Fruit fly (Drosophila melanogaster): Measurements from ENCODE around the gene hep.
A peak's percentile ranks its signal among the peaks of the same experiment; 100 is the strongest.

hep gene

dm6 chrX:13127973-13128749 lies 37.9 kb upstream of the hep start (continued):
- TF ChIP-seq mirr (GFP tag; optimal IDR thresholded peaks at IDR 0.05), result no peak
- TF ChIP-seq Dll (GFP tag; IDR thresholded peaks at IDR 0.05; ENCODE audit: partially characterized antibody), result no peak
- TF ChIP-seq esg (GFP tag; conservative IDR thresholded peaks at IDR 0.05), result no peak
- no peak for TF ChIP-seq D19A (tag; optimal IDR thresholded peaks at IDR 0.05)
- TF ChIP-seq GATAe (GFP tag; conservative IDR thresholded peaks at IDR 0.05), result no peak
- no peak for TF ChIP-seq CG2120 (GFP tag; optimal IDR thresholded peaks at IDR 0.05)
- no peak for TF ChIP-seq Spps (tag; optimal IDR thresholded peaks at IDR 0.05)
- no peak for TF ChIP-seq D (optimal IDR thresholded peaks at IDR 0.05)
- peak; percentile 31 for TF ChIP-seq D (GFP tag; optimal IDR thresholded peaks at IDR 0.05)
- TF ChIP-seq CG8765 (GFP tag; IDR thresholded peaks at IDR 0.05), result no peak
- no peak for TF ChIP-seq mam (GFP tag; optimal IDR thresholded peaks at IDR 0.05)
- no peak for TF ChIP-seq br (optimal IDR thresholded peaks at IDR 0.05)
- no peak for TF ChIP-seq pan (optimal IDR thresholded peaks at IDR 0.05)
- peak in 1 of 2 experiments; percentile 30 for TF ChIP-seq pan (GFP tag; optimal IDR thresholded peaks at IDR 0.05 in 1 of 2, IDR thresholded peaks at IDR 0.05 in 1 of 2)
- TF ChIP-seq cg (GFP tag; optimal IDR thresholded peaks at IDR 0.05), result no peak
- no peak for TF ChIP-seq Elba2 (GFP tag; optimal IDR thresholded peaks at IDR 0.05)
- peak; percentile 37 for TF ChIP-seq ATbp (GFP tag; optimal IDR thresholded peaks at IDR 0.05)
- 0 out of 3 replicates have a peak, but pooled peaks have one; percentile 31 for TF ChIP-seq CG6791 (GFP tag; IDR thresholded peaks at IDR 0.05; ENCODE audit: partially characterized antibody)
- no peak for TF ChIP-seq sc (optimal IDR thresholded peaks at IDR 0.05)
- TF ChIP-seq sc (GFP tag; optimal IDR thresholded peaks at IDR 0.05), result no peak
- TF ChIP-seq Taf1 (GFP tag; IDR thresholded peaks at IDR 0.05), result no peak
- no peak for TF ChIP-seq Scr (GFP tag; IDR thresholded peaks at IDR 0.05; ENCODE audit: partially characterized antibody)
- TF ChIP-seq Bdp1 (GFP tag; optimal IDR thresholded peaks at IDR 0.05), result peak; percentile 21
- no peak for TF ChIP-seq CG15011 (GFP tag; optimal IDR thresholded peaks at IDR 0.05)
- no peak for TF ChIP-seq CG15479 (GFP tag; optimal IDR thresholded peaks at IDR 0.05)
- no peak for TF ChIP-seq CG11456 (GFP tag; IDR thresholded peaks at IDR 0.05)
- no peak for TF ChIP-seq CG12219 (GFP tag; optimal IDR thresholded peaks at IDR 0.05)
- no peak for TF ChIP-seq CG17186 (GFP tag; optimal IDR thresholded peaks at IDR 0.05)
- TF ChIP-seq CG14667 (GFP tag; IDR thresholded peaks at IDR 0.05), result peak; percentile 34; the same call in 1 of the 2 replicates
- TF ChIP-seq Dad (GFP tag; optimal IDR thresholded peaks at IDR 0.05), result peak; percentile 4
- peak; percentile 2 for TF ChIP-seq CHES-1-like (GFP tag; optimal IDR thresholded peaks at IDR 0.05)
- no peak for TF ChIP-seq CG18619 (GFP tag; optimal IDR thresholded peaks at IDR 0.05)
- no peak for TF ChIP-seq odd (GFP tag; optimal IDR thresholded peaks at IDR 0.05)
- TF ChIP-seq row (GFP tag; IDR thresholded peaks at IDR 0.05), result peak; percentile 37; the same call in 2 of the 3 replicates
- TF ChIP-seq CG4707 (GFP tag; optimal IDR thresholded peaks at IDR 0.05), result peak; percentile 6
- TF ChIP-seq fd64A (GFP tag; optimal IDR thresholded peaks at IDR 0.05), result no peak
- no peak for TF ChIP-seq fu2 (GFP tag; optimal IDR thresholded peaks at IDR 0.05)
- peak; percentile 37; the same call in 1 of the 2 replicates for TF ChIP-seq rib (GFP tag; IDR thresholded peaks at IDR 0.05)
- no peak for TF ChIP-seq Sry-δ (GFP tag; optimal IDR thresholded peaks at IDR 0.05)
- TF ChIP-seq Tbp (GFP tag; optimal IDR thresholded peaks at IDR 0.05), result no peak
- TF ChIP-seq Oli (tag; optimal IDR thresholded peaks at IDR 0.05), result peak; percentile 19
- no peak for TF ChIP-seq ash1 (GFP tag; optimal IDR thresholded peaks at IDR 0.05)
- TF ChIP-seq trem (tag; optimal IDR thresholded peaks at IDR 0.05), result no peak
- TF ChIP-seq CG6854 (GFP tag; optimal IDR thresholded peaks at IDR 0.05), result no peak
- TF ChIP-seq CG1602 (GFP tag; optimal IDR thresholded peaks at IDR 0.05), result peak; percentile 27
- TF ChIP-seq gcm (GFP tag; optimal IDR thresholded peaks at IDR 0.05), result no peak
- no peak for TF ChIP-seq Gug (GFP tag; IDR thresholded peaks at IDR 0.05)
- TF ChIP-seq Vsx1 (GFP tag; optimal IDR thresholded peaks at IDR 0.05), result no peak
- no peak for TF ChIP-seq tll (GFP tag; optimal IDR thresholded peaks at IDR 0.05)
- TF ChIP-seq Atf-2 (GFP tag; optimal IDR thresholded peaks at IDR 0.05), result peak; percentile 34
- peak; percentile 35 for TF ChIP-seq pnt (GFP tag; optimal IDR thresholded peaks at IDR 0.05)

Data from whole organism, embryonic.